Fruit fly (Drosophila melanogaster) whole organism, adult: ENCODE measurements around the gene CG31689.

ENCODE experiments used
- CG11617 ChIP-seq: fragments of 200-800 bp; sonication (Bioruptor generic); optimal IDR thresholded peaks from 2 replicates; lab custom pipeline; 2017; ENCODE audit warnings: mild to moderate bottlenecking, missing biosample characterization, missing genetic modification reagents, missing genetic modification characterization
- CG12768 ChIP-seq: fragments of 200-800 bp; sonication (Bioruptor generic); optimal IDR thresholded peaks from 2 replicates; lab custom pipeline; 2017; ENCODE audit warnings: missing biosample characterization, missing genetic modification characterization, mild to moderate bottlenecking, moderate library complexity, missing genetic modification reagents
- CG14711 ChIP-seq: fragments of 200-800 bp; sonication (Bioruptor generic); optimal IDR thresholded peaks from 2 replicates; lab custom pipeline; 2018; ENCODE audit warnings: missing biosample characterization, mild to moderate bottlenecking, missing genetic modification characterization, moderate library complexity
- CG1620 ChIP-seq: fragments of 200-800 bp; sonication (Bioruptor generic); optimal IDR thresholded peaks from 2 replicates; lab custom pipeline; 2016; ENCODE audit warnings: missing biosample characterization, missing genetic modification characterization
- CG33017 ChIP-seq: fragments of 200-800 bp; sonication (Bioruptor generic); optimal IDR thresholded peaks from 2 replicates; lab custom pipeline; 2018; ENCODE audit warnings: missing biosample characterization, mild to moderate bottlenecking, missing genetic modification characterization, moderate library complexity
- Clk ChIP-seq: fragments of 200-800 bp; sonication (Bioruptor generic); optimal IDR thresholded peaks from 2 replicates; lab custom pipeline; 2017; ENCODE audit warnings: missing biosample characterization, missing genetic modification characterization
- Crg-1 ChIP-seq: fragments of 200-800 bp; sonication (Bioruptor generic); optimal IDR thresholded peaks from 2 replicates; lab custom pipeline; 2016; ENCODE audit warnings: missing biosample characterization, missing genetic modification characterization
- Mnt ChIP-seq: fragments of 200-800 bp; sonication (Bioruptor generic); optimal IDR thresholded peaks from 2 replicates; lab custom pipeline; 2016; ENCODE audit warnings: missing biosample characterization, mild to moderate bottlenecking, missing genetic modification characterization
- bab1 ChIP-seq: fragments of 200-800 bp; sonication (Bioruptor generic); optimal IDR thresholded peaks from 3 replicates; lab custom pipeline; 2019; ENCODE audit warnings: missing biosample characterization, mild to moderate bottlenecking, missing genetic modification characterization, moderate library complexity
- cic ChIP-seq: fragments of 200-800 bp; sonication (Bioruptor generic); optimal IDR thresholded peaks from 2 replicates; lab custom pipeline; 2017; ENCODE audit warnings: missing biosample characterization, mild to moderate bottlenecking, missing genetic modification characterization, moderate library complexity
- cnc ChIP-seq, 2 experiments: fragments of >200 bp; optimal IDR thresholded peaks; 2 replicates each; lab custom pipeline; 2017
- ovo ChIP-seq: fragments of 200-800 bp; sonication (Bioruptor generic); optimal IDR thresholded peaks from 2 replicates; lab custom pipeline; 2016; ENCODE audit warnings: missing biosample characterization, missing genetic modification characterization
- pad ChIP-seq: fragments of 200-800 bp; sonication (Bioruptor generic); optimal IDR thresholded peaks from 3 replicates; lab custom pipeline; 2017; ENCODE audit warnings: missing biosample characterization, missing genetic modification characterization, mild to moderate bottlenecking, moderate library complexity, missing genetic modification reagents
- toe ChIP-seq: fragments of 200-800 bp; sonication (Bioruptor generic); optimal IDR thresholded peaks from 2 replicates; lab custom pipeline; 2016; ENCODE audit warnings: missing biosample characterization, missing genetic modification characterization

dm6 chr2L:2729882-2730281 lies 4.4 kb downstream of the CG31689 start:
- TF ChIP-seq CG1620 (GFP tag; lab: Kevin White, UChicago) = no peak
- peak; percentile 26 for TF ChIP-seq bab1
- TF ChIP-seq cnc (optimal IDR thresholded peaks at IDR 0.05; lab: Kevin White, UChicago) = no peak
- peak; percentile 63 for TF ChIP-seq Mnt (GFP tag; lab: Kevin White, UChicago)
- TF ChIP-seq ovo (GFP tag; lab: Kevin White, UChicago) = no peak
- no peak for TF ChIP-seq toe (GFP tag; lab: Kevin White, UChicago)
- peak; percentile 54 for TF ChIP-seq CG14711 (tag; lab: Kevin White, UChicago)
- TF ChIP-seq cic (GFP tag; lab: Kevin White, UChicago) = peak; percentile 50
- TF ChIP-seq Clk = no peak
- peak; percentile 59 for TF ChIP-seq CG12768
- TF ChIP-seq pad (GFP tag; lab: Kevin White, UChicago) = peak; percentile 12
- TF ChIP-seq CG33017 (tag; lab: Kevin White, UChicago) = peak; percentile 72
- peak; percentile 14 for TF ChIP-seq CG11617 (GFP tag; lab: Kevin White, UChicago)
- peak; percentile 5 for TF ChIP-seq Crg-1
